Worm (Caenorhabditis elegans) whole organism, L1 larva: ENCODE measurements around the gene usip-1.
A peak's percentile ranks its signal among the peaks of the same experiment; 100 is the strongest.

Experiments used
- C04F5.9 ChIP-seq: sonication (generic microtip); optimal IDR thresholded peaks from 2 replicates; lab custom pipeline; 2016; ENCODE audit warnings: missing genetic modification characterization, missing compliant biosample characterization
- C16A3.4 ChIP-seq: fragments of 150-350 bp; optimal IDR thresholded peaks from 2 replicates; lab custom pipeline; 2014; ENCODE audit warnings: missing biosample characterization, missing genetic modification characterization
- C34B4.2 ChIP-seq: sonication (generic microtip); optimal IDR thresholded peaks from 2 replicates; lab custom pipeline; 2017; ENCODE audit warnings: mild to moderate bottlenecking, missing genetic modification characterization, missing compliant biosample characterization
- Y116A8C.19 ChIP-seq: sonication (generic microtip); optimal IDR thresholded peaks from 2 replicates; lab custom pipeline; 2016; ENCODE audit warnings: missing compliant biosample characterization, missing genetic modification characterization, borderline replicate concordance
- ama-1 ChIP-seq: fragments of 150-350 bp; optimal IDR thresholded peaks from 2 replicates; lab custom pipeline; 2014
- blmp-1 ChIP-seq: fragments of 150-350 bp; optimal IDR thresholded peaks from 2 replicates; lab custom pipeline; 2014; ENCODE audit warnings: missing biosample characterization, missing genetic modification characterization
- ceh-63 ChIP-seq: fragments of 200-800 bp; sonication (Bioruptor generic); optimal IDR thresholded peaks from 2 replicates; lab custom pipeline; 2018; ENCODE audit warnings: mild to moderate bottlenecking, missing genetic modification characterization, missing compliant biosample characterization
- ceh-8 ChIP-seq: fragments of 200-800 bp; sonication (Bioruptor generic); optimal IDR thresholded peaks from 2 replicates; lab custom pipeline; 2018; ENCODE audit warnings: mild to moderate bottlenecking, missing genetic modification characterization, moderate library complexity, missing compliant biosample characterization
- ceh-82 ChIP-seq, 3 experiments: fragments of 150-350 bp in 1 of 3; sonication (generic microtip) in 2 of 3; optimal IDR thresholded peaks; 2 replicates each; lab custom pipeline; 2014 to 2017; ENCODE audit warnings: missing biosample characterization in 3 of 3, missing genetic modification characterization in 3 of 3
- ceh-90 ChIP-seq: sonication (generic microtip); optimal IDR thresholded peaks from 2 replicates; lab custom pipeline; 2016; ENCODE audit warnings: missing genetic modification characterization, missing compliant biosample characterization
- ces-1 ChIP-seq: fragments of 150-350 bp; optimal IDR thresholded peaks from 2 replicates; lab custom pipeline; 2014; ENCODE audit warnings: missing biosample characterization, missing genetic modification reagents, missing genetic modification characterization
- dpl-1 ChIP-seq, 3 experiments: fragments of 150-350 bp in 2 of 3; sonication (generic microtip) in 1 of 3; optimal IDR thresholded peaks; 2 replicates each; lab custom pipeline; 2014 to 2017; ENCODE audit warnings: missing biosample characterization in 3 of 3, missing genetic modification characterization in 3 of 3, missing genetic modification reagents in 3 of 3
- efl-1 ChIP-seq, 4 experiments: fragments of 150-350 bp; optimal IDR thresholded peaks in 3 of 4; peaks in 1 of 4; 1 replicate in 1 of 4; 2 replicates in 3 of 4; lab custom pipeline; 2014; ENCODE audit warnings: missing biosample characterization in 2 of 4, missing genetic modification characterization in 2 of 4, missing genetic modification reagents in 2 of 4
- egl-13 ChIP-seq: sonication (generic microtip); optimal IDR thresholded peaks from 2 replicates; lab custom pipeline; 2016; ENCODE audit warnings: missing genotype, missing genetic modification reagents, missing genetic modification characterization, missing compliant biosample characterization
- elt-3 ChIP-seq, 6 experiments: fragments of 150-350 bp in 1 of 6; sonication (generic microtip); optimal IDR thresholded peaks; 2 replicates each; lab custom pipeline; 2017 to 2018; ENCODE audit warnings: missing biosample characterization in 6 of 6, missing genetic modification characterization in 6 of 6, inconsistent platforms in 1 of 6
- fkh-8 ChIP-seq: sonication (generic microtip); optimal IDR thresholded peaks from 2 replicates; lab custom pipeline; 2016; ENCODE audit warnings: mild to moderate bottlenecking, missing genetic modification characterization, missing compliant biosample characterization
- fos-1 ChIP-seq: fragments of 150-350 bp; optimal IDR thresholded peaks from 2 replicates; lab custom pipeline; 2014; ENCODE audit warnings: missing biosample characterization, missing genetic modification characterization
- grh-1 ChIP-seq: fragments of 200-800 bp; sonication (Bioruptor generic); IDR thresholded peaks from 2 replicates; pipeline ENCODE4 v1.3.6; 2022; ENCODE audit warnings: missing genetic modification reagents, missing genetic modification characterization, missing compliant biosample characterization
- hlh-4 ChIP-seq: sonication (generic microtip); optimal IDR thresholded peaks from 2 replicates; lab custom pipeline; 2016; ENCODE audit warnings: mild to moderate bottlenecking, missing genetic modification characterization, missing compliant biosample characterization
- irx-1 ChIP-seq: sonication (generic microtip); optimal IDR thresholded peaks from 2 replicates; lab custom pipeline; 2016; ENCODE audit warnings: missing genetic modification characterization, missing compliant biosample characterization
- isw-1 ChIP-seq: fragments of 200-800 bp; sonication (Bioruptor generic); IDR thresholded peaks from 2 replicates; pipeline ENCODE4 v1.3.6; 2022; ENCODE audit warnings: missing genetic modification characterization, missing compliant biosample characterization
- lin-13 ChIP-seq: fragments of 150-350 bp; optimal IDR thresholded peaks from 2 replicates; lab custom pipeline; 2014; ENCODE audit warnings: missing biosample characterization, missing genetic modification reagents, missing genetic modification characterization
- lin-14 ChIP-seq: fragments of 200-800 bp; sonication (Bioruptor generic); optimal IDR thresholded peaks from 2 replicates; lab custom pipeline; 2018; ENCODE audit warnings: mild to moderate bottlenecking, missing genetic modification characterization, moderate library complexity, missing compliant biosample characterization
- lsy-2 ChIP-seq, 2 experiments: fragments of 150-350 bp; optimal IDR thresholded peaks; 2 replicates each; lab custom pipeline; 2014; ENCODE audit warnings: missing biosample characterization in 2 of 2, missing genetic modification characterization in 2 of 2
- mdl-1 ChIP-seq, 2 experiments: fragments of 150-350 bp; optimal IDR thresholded peaks; 2 replicates each; lab custom pipeline; 2014 to 2017; ENCODE audit warnings: missing biosample characterization in 2 of 2, missing genetic modification characterization in 2 of 2, inconsistent platforms in 1 of 2
- nhr-11 ChIP-seq: fragments of 150-350 bp; optimal IDR thresholded peaks from 2 replicates; lab custom pipeline; 2014; ENCODE audit warnings: missing biosample characterization, missing genetic modification characterization
- nhr-19 ChIP-seq: fragments of 200-800 bp; sonication (Bioruptor generic); conservative IDR thresholded peaks from 2 replicates; pipeline ENCODE4 v1.3.6; 2022; ENCODE audit warnings: missing genetic modification characterization, missing compliant biosample characterization
- nhr-237 ChIP-seq: fragments of 150-350 bp; optimal IDR thresholded peaks from 2 replicates; lab custom pipeline; 2014; ENCODE audit warnings: missing biosample characterization, missing genetic modification characterization
- nhr-47 ChIP-seq: sonication (generic microtip); optimal IDR thresholded peaks from 2 replicates; lab custom pipeline; 2016; ENCODE audit warnings: mild to moderate bottlenecking, missing genetic modification characterization, moderate library complexity, missing compliant biosample characterization
- nhr-71 ChIP-seq: sonication (generic microtip); optimal IDR thresholded peaks from 2 replicates; lab custom pipeline; 2016; ENCODE audit warnings: mild to moderate bottlenecking, missing genetic modification characterization, moderate library complexity, missing compliant biosample characterization
- nhr-76 ChIP-seq: sonication (generic microtip); optimal IDR thresholded peaks from 2 replicates; lab custom pipeline; 2017; ENCODE audit warnings: missing biosample characterization, missing genetic modification characterization
- nhr-84 ChIP-seq: sonication (generic microtip); optimal IDR thresholded peaks from 2 replicates; lab custom pipeline; 2017; ENCODE audit warnings: missing biosample characterization, missing genetic modification characterization
- nhr-85 ChIP-seq: sonication (generic microtip); peaks from one replicate; lab custom pipeline; 2016; ENCODE audit warnings: missing genetic modification characterization, inconsistent platforms, missing compliant biosample characterization
- pag-3 ChIP-seq: sonication (generic microtip); optimal IDR thresholded peaks from 2 replicates; lab custom pipeline; 2017; ENCODE audit warnings: missing genetic modification characterization, mild to moderate bottlenecking, missing compliant biosample characterization, antibody characterized with exemption, borderline replicate concordance; ENCODE audit not compliant: insufficient read depth
- pax-3 ChIP-seq: fragments of 200-800 bp; sonication (Bioruptor generic); optimal IDR thresholded peaks from 2 replicates; lab custom pipeline; 2018; ENCODE audit warnings: mild to moderate bottlenecking, missing genetic modification characterization, moderate library complexity, missing compliant biosample characterization
- rnt-1 ChIP-seq: sonication (generic microtip); optimal IDR thresholded peaks from 2 replicates; lab custom pipeline; 2016; ENCODE audit warnings: mild to moderate bottlenecking, missing genetic modification characterization, moderate library complexity, missing compliant biosample characterization
- snpc-4 ChIP-seq: fragments of 150-350 bp; optimal IDR thresholded peaks from 2 replicates; lab custom pipeline; 2014; ENCODE audit warnings: missing biosample characterization, missing genetic modification characterization
- snu-23 ChIP-seq: sonication (generic microtip); optimal IDR thresholded peaks from 2 replicates; lab custom pipeline; 2016; ENCODE audit warnings: missing genetic modification characterization, missing compliant biosample characterization
- sox-4 ChIP-seq: sonication (generic microtip); optimal IDR thresholded peaks from 2 replicates; lab custom pipeline; 2016; ENCODE audit warnings: missing genetic modification characterization, missing compliant biosample characterization
- sptf-1 ChIP-seq: fragments of 150-350 bp; optimal IDR thresholded peaks from 2 replicates; lab custom pipeline; 2014; ENCODE audit warnings: missing biosample characterization, missing genetic modification characterization
- swsn-7 ChIP-seq: sonication (generic microtip); optimal IDR thresholded peaks from 2 replicates; lab custom pipeline; 2016; ENCODE audit warnings: missing genetic modification characterization, missing compliant biosample characterization
- tlp-1 ChIP-seq: fragments of 150-350 bp; optimal IDR thresholded peaks from 2 replicates; lab custom pipeline; 2014; ENCODE audit warnings: missing biosample characterization, missing genetic modification characterization
- unc-130 ChIP-seq: fragments of 150-350 bp; optimal IDR thresholded peaks from 2 replicates; lab custom pipeline; 2017; ENCODE audit warnings: missing biosample characterization, missing genetic modification characterization, inconsistent platforms
- unc-30 ChIP-seq: sonication (generic microtip); optimal IDR thresholded peaks from 2 replicates; lab custom pipeline; 2017; ENCODE audit warnings: missing biosample characterization, missing genetic modification characterization
- unc-62 ChIP-seq: fragments of 150-350 bp; optimal IDR thresholded peaks from 2 replicates; lab custom pipeline; 2014; ENCODE audit warnings: missing biosample characterization, missing genetic modification reagents, missing genetic modification characterization
- unc-98 ChIP-seq: fragments of 200-800 bp; sonication (Bioruptor generic); IDR thresholded peaks from 2 replicates; pipeline ENCODE4 v1.3.6; 2022; ENCODE audit warnings: missing genetic modification characterization, missing compliant biosample characterization
- zag-1 ChIP-seq: fragments of 150-350 bp; optimal IDR thresholded peaks from 2 replicates; lab custom pipeline; 2014; ENCODE audit warnings: missing biosample characterization, missing genetic modification characterization

Gene usip-1

DNA sequence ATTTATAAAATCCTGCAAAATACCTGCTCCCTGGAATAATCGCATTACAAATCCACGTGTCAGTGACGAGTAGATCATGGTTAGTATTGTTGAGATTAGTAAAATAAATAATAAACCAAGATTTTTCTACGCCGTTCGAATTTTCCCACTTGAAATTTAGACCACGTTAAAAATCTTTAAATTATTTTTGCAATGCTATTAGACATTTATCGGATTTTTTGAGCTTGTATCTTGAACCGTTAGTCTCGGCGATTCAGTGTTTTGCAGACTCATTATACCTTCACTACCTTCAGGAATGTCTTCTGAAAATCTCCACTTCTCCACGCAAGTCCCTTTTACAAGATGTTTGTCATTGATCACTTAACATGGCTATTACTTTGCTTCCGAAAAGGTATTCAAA lies 21.8 kb downstream of the usip-1 start, which contains the start of gene C27A7.5:
C27A7.5 (minus strand) TSS at position 101 of the 400 bp plus-strand sequence.
- TF ChIP-seq hlh-4 (tag; lab: Kevin White, UChicago) (no peak), pax-3 (tag; lab: Kevin White, UChicago) (no peak), nhr-11 (tag; lab: Kevin White, UChicago) (no peak), ceh-8 (GFP tag; lab: Kevin White, UChicago) (no peak), lsy-2 (tag; optimal IDR thresholded peaks at IDR 0.05; lab: Kevin White, UChicago) (no peak), ceh-90 (tag; lab: Kevin White, UChicago) (no peak), nhr-76 (tag; lab: Kevin White, UChicago) (no peak), isw-1 (GFP tag; lab: Robert Waterston, UW) (no peak), nhr-84 (tag; lab: Kevin White, UChicago) (no peak), snu-23 (GFP tag; lab: Kevin White, UChicago) (no peak), egl-13 (no peak), sox-4 (tag; lab: Kevin White, UChicago) (no peak), zag-1 (no peak), pag-3 (tag; lab: Kevin White, UChicago) (no peak), unc-30 (no peak), nhr-85 (tag; lab: Kevin White, UChicago) (no peak), fkh-8 (no peak), lin-13 (no peak), ceh-63 (GFP tag; lab: Kevin White, UChicago) (no peak), C34B4.2 (no peak)

ce11 chrV:12161157-12161556 lies 22.8 kb downstream of the usip-1 start:
- TF ChIP-seq lsy-2 (tag; optimal IDR thresholded peaks at IDR 0.05; lab: Kevin White, UChicago): peak in 1 of 2 experiments; percentile 23
- no peak for TF ChIP-seq C16A3.4 (tag; lab: Kevin White, UChicago)
- no peak for TF ChIP-seq unc-130 (tag; lab: Kevin White, UChicago)
- no peak for TF ChIP-seq pag-3 (tag; lab: Kevin White, UChicago)
- peak in 1 of 3 experiments; percentile 15 for TF ChIP-seq ceh-82 (tag; optimal IDR thresholded peaks at IDR 0.05; lab: Kevin White, UChicago)
- no peak for TF ChIP-seq tlp-1 (tag; lab: Kevin White, UChicago)
- TF ChIP-seq elt-3 (tag; optimal IDR thresholded peaks at IDR 0.05; lab: Kevin White, UChicago): peak in 1 of 6 experiments; percentile 77
- TF ChIP-seq lin-14 (GFP tag; lab: Kevin White, UChicago): peak; percentile 61
- no peak for TF ChIP-seq nhr-47 (tag; lab: Kevin White, UChicago)
- TF ChIP-seq sptf-1 (tag; lab: Kevin White, UChicago): no peak
- TF ChIP-seq isw-1 (GFP tag; lab: Robert Waterston, UW): no peak
- TF ChIP-seq C04F5.9 (tag; lab: Kevin White, UChicago): no peak

DNA sequence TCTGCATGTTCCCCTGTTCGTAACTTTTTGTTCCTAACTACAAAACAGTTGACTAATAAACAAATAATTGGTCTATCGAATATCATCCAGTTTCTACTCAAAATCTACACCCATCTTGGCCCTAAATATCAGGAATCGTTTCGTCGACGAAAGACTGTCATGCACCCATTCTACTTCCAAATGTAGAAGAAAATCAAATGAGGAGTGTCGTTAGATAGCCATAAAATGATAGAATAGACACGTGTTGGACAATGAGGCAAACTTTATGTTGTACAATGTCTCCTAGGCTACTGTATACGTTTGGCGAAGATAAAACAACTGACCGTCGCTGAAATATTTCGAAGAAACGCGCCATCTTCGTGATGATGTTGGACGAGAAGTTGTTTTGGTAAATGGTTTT lies 24.0 kb downstream of the usip-1 start:
- TF ChIP-seq nhr-85 (tag; lab: Kevin White, UChicago) (peak; percentile 85), efl-1 (optimal IDR thresholded peaks at IDR 0.05; lab: Kevin White, UChicago) (no peak), efl-1 (GFP tag; optimal IDR thresholded peaks at IDR 0.05 in 1 of 2; lab: Kevin White, UChicago) (peak in 1 of 2 experiments; percentile 70), nhr-237 (tag; lab: Kevin White, UChicago) (no peak), C04F5.9 (tag; lab: Kevin White, UChicago) (no peak), lin-14 (GFP tag; lab: Kevin White, UChicago) (peak; percentile 8)

DNA sequence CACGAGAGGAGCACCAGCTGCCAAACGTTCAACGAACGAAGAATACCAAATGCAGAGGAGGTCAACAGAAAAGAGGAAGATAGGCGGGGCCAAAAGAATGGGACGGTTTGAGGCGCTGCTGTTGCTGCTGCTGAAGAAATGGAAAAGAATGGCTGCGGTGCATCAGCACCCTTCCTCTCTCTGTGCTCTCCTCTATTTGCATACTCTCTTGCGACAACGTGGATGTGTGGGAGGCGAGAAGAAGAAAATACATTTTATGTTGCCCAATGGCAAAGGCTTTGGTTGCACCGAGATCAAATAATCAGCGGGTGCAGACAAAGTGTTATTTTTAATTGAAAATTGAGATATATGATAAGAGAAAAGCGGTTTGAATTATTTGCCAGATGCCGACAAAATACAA lies 25.6 kb downstream of the usip-1 start:
- TF ChIP-seq ceh-90 (tag; lab: Kevin White, UChicago): no peak
- no peak for TF ChIP-seq mdl-1 (tag; optimal IDR thresholded peaks at IDR 0.05; lab: Kevin White, UChicago)
- TF ChIP-seq unc-98: no peak
- no peak for TF ChIP-seq unc-30
- TF ChIP-seq fos-1 (tag; lab: Kevin White, UChicago): no peak
- peak; percentile 47 for TF ChIP-seq nhr-71
- TF ChIP-seq grh-1 (GFP tag; lab: Robert Waterston, UW): no peak
- TF ChIP-seq nhr-11 (tag; lab: Kevin White, UChicago): no peak
- peak; percentile 79 for TF ChIP-seq lin-14 (GFP tag; lab: Kevin White, UChicago)
- TF ChIP-seq blmp-1 (tag; lab: Kevin White, UChicago): no peak
- no peak for TF ChIP-seq Y116A8C.19
- no peak for TF ChIP-seq dpl-1 (GFP tag; optimal IDR thresholded peaks at IDR 0.05; lab: Kevin White, UChicago)
- no peak for TF ChIP-seq pax-3 (tag; lab: Kevin White, UChicago)
- peak; percentile 29 for TF ChIP-seq nhr-19 (GFP tag; lab: Robert Waterston, UW)
- TF ChIP-seq snpc-4 (tag; lab: Kevin White, UChicago): no peak
- no peak for TF ChIP-seq ama-1
- no peak for TF ChIP-seq unc-62
- no peak for TF ChIP-seq irx-1 (tag; lab: Kevin White, UChicago)
- no peak for TF ChIP-seq swsn-7
- peak; percentile 76 for TF ChIP-seq rnt-1 (tag; lab: Kevin White, UChicago)
- TF ChIP-seq ces-1 (GFP tag; lab: Kevin White, UChicago): no peak
- TF ChIP-seq sptf-1 (tag; lab: Kevin White, UChicago): no peak
